Fruit fly (Drosophila melanogaster) whole organism, prepupa: ENCODE data around the gene Grp170.
A peak's percentile ranks its signal among the peaks of the same experiment; 100 is the strongest.

Source experiments
- Blimp-1 ChIP-seq: fragments of 200-800 bp; sonication (Bioruptor generic); optimal IDR thresholded peaks from 3 replicates; lab custom pipeline; 2017; ENCODE audit warnings: missing biosample characterization, missing genetic modification characterization, mild to moderate bottlenecking, moderate library complexity, missing genetic modification reagents
- CG10669 ChIP-seq: fragments of 200-800 bp; sonication (Bioruptor generic); optimal IDR thresholded peaks from 3 replicates; lab custom pipeline; 2018; ENCODE audit warnings: missing biosample characterization, mild to moderate bottlenecking, missing genetic modification characterization, moderate library complexity
- CG11294 ChIP-seq: fragments of 200-800 bp; sonication (Bioruptor generic); IDR thresholded peaks from 2 replicates; pipeline ENCODE4 v1.3.6; 2022; ENCODE audit warnings: missing biosample characterization, missing genetic modification characterization
- CG11762 ChIP-seq: fragments of 200-800 bp; sonication (Bioruptor generic); optimal IDR thresholded peaks from 3 replicates; lab custom pipeline; 2016; ENCODE audit warnings: missing biosample characterization, missing genetic modification characterization; ENCODE audit not compliant: insufficient read depth
- CG11902 ChIP-seq: fragments of 200-800 bp; sonication (Bioruptor generic); optimal IDR thresholded peaks from 3 replicates; lab custom pipeline; 2016; ENCODE audit warnings: missing biosample characterization, missing genetic modification characterization
- CG1621 ChIP-seq: fragments of 200-800 bp; sonication (Bioruptor generic); optimal IDR thresholded peaks from 3 replicates; lab custom pipeline; 2018; ENCODE audit warnings: missing biosample characterization, mild to moderate bottlenecking, missing genetic modification characterization
- CG16779 ChIP-seq: fragments of 200-800 bp; sonication (Bioruptor generic); optimal IDR thresholded peaks from 3 replicates; lab custom pipeline; 2017; ENCODE audit warnings: missing biosample characterization, mild to moderate bottlenecking, missing genetic modification characterization
- CG31627 ChIP-seq: fragments of 200-800 bp; sonication (Bioruptor generic); optimal IDR thresholded peaks from 3 replicates; lab custom pipeline; 2016; ENCODE audit warnings: missing biosample characterization, missing genetic modification characterization
- CG34406 ChIP-seq: fragments of 200-800 bp; sonication (Bioruptor generic); optimal IDR thresholded peaks from 3 replicates; lab custom pipeline; 2016; ENCODE audit warnings: missing biosample characterization, missing genetic modification characterization
- CG3919 ChIP-seq: fragments of 200-800 bp; sonication (Bioruptor generic); optimal IDR thresholded peaks from 3 replicates; lab custom pipeline; 2016; ENCODE audit warnings: missing biosample characterization, missing genetic modification characterization
- CG4318 ChIP-seq: fragments of 200-800 bp; sonication (Bioruptor generic); optimal IDR thresholded peaks from 3 replicates; lab custom pipeline; 2017; ENCODE audit warnings: missing biosample characterization, mild to moderate bottlenecking, missing genetic modification characterization
- CG6163 ChIP-seq: fragments of 200-800 bp; sonication (Bioruptor generic); IDR thresholded peaks from 3 replicates; pipeline ENCODE4 v1.3.6; 2022; ENCODE audit warnings: missing biosample characterization, missing genetic modification characterization
- CG6276 ChIP-seq: fragments of 200-800 bp; sonication (Bioruptor generic); optimal IDR thresholded peaks from 2 replicates; lab custom pipeline; 2017; ENCODE audit warnings: missing biosample characterization, mild to moderate bottlenecking, missing genetic modification characterization
- CG6792 ChIP-seq: fragments of 200-800 bp; sonication (Bioruptor generic); optimal IDR thresholded peaks from 3 replicates; lab custom pipeline; 2016; ENCODE audit warnings: missing biosample characterization, missing genetic modification characterization
- CG6808 ChIP-seq: fragments of 200-800 bp; sonication (Bioruptor generic); optimal IDR thresholded peaks from 3 replicates; lab custom pipeline; 2017; ENCODE audit warnings: missing biosample characterization, missing genetic modification characterization, mild to moderate bottlenecking, moderate library complexity, missing genetic modification reagents
- CG7368 ChIP-seq: fragments of 200-800 bp; sonication (Bioruptor generic); optimal IDR thresholded peaks from 3 replicates; lab custom pipeline; 2016; ENCODE audit warnings: missing biosample characterization, missing genetic modification characterization
- CG8119 ChIP-seq: fragments of 200-800 bp; sonication (Bioruptor generic); IDR thresholded peaks from 3 replicates; pipeline ENCODE4 v1.3.6; 2022; ENCODE audit warnings: missing biosample characterization, missing genetic modification characterization
- CG8319 ChIP-seq: fragments of 200-800 bp; sonication (Bioruptor generic); optimal IDR thresholded peaks from 3 replicates; lab custom pipeline; 2016; ENCODE audit warnings: missing biosample characterization, missing genetic modification characterization
- CG8632 ChIP-seq: fragments of 200-800 bp; sonication (Bioruptor generic); optimal IDR thresholded peaks from 3 replicates; lab custom pipeline; 2016; ENCODE audit warnings: missing biosample characterization, missing genetic modification characterization
- Ets21C ChIP-seq: fragments of 200-800 bp; sonication (Bioruptor generic); optimal IDR thresholded peaks from 3 replicates; lab custom pipeline; 2016; ENCODE audit warnings: missing biosample characterization, missing genetic modification characterization
- Gug ChIP-seq: fragments of 200-800 bp; sonication (Bioruptor generic); IDR thresholded peaks from 2 replicates; pipeline ENCODE4 v1.3.6; 2022; ENCODE audit warnings: missing biosample characterization, missing genetic modification characterization
- Hr38 ChIP-seq: sonication (Bioruptor generic); optimal IDR thresholded peaks from 2 replicates; lab custom pipeline; 2016; ENCODE audit warnings: missing biosample characterization, missing genetic modification characterization
- Hr39 ChIP-seq: fragments of 200-800 bp; sonication (Bioruptor generic); optimal IDR thresholded peaks from 2 replicates; lab custom pipeline; 2016; ENCODE audit warnings: missing biosample characterization, missing genetic modification characterization
- Met ChIP-seq: fragments of 200-800 bp; sonication (Bioruptor generic); optimal IDR thresholded peaks from 3 replicates; lab custom pipeline; 2016; ENCODE audit warnings: missing biosample characterization, missing genetic modification characterization
- OdsH ChIP-seq: fragments of 200-800 bp; sonication (Bioruptor generic); optimal IDR thresholded peaks from 3 replicates; lab custom pipeline; 2016; ENCODE audit warnings: missing biosample characterization, missing genetic modification characterization
- Smox ChIP-seq: fragments of 200-800 bp; sonication (Bioruptor generic); optimal IDR thresholded peaks from 3 replicates; lab custom pipeline; 2016; ENCODE audit warnings: missing biosample characterization, missing genetic modification characterization
- Sox14 ChIP-seq: fragments of 200-800 bp; sonication (Bioruptor generic); optimal IDR thresholded peaks from 3 replicates; lab custom pipeline; 2016; ENCODE audit warnings: missing biosample characterization, missing genetic modification characterization
- Sox15 ChIP-seq: fragments of 200-800 bp; sonication (Bioruptor generic); optimal IDR thresholded peaks from 3 replicates; lab custom pipeline; 2016; ENCODE audit warnings: missing biosample characterization, missing genetic modification characterization
- acj6 ChIP-seq: fragments of 200-800 bp; sonication (Bioruptor generic); optimal IDR thresholded peaks from 3 replicates; lab custom pipeline; 2016; ENCODE audit warnings: missing biosample characterization, missing genetic modification characterization
- cyc ChIP-seq: fragments of 200-800 bp; sonication (Bioruptor generic); optimal IDR thresholded peaks from 3 replicates; lab custom pipeline; 2016; ENCODE audit warnings: missing biosample characterization, missing genetic modification characterization
- dac ChIP-seq: fragments of 200-800 bp; sonication (Bioruptor generic); optimal IDR thresholded peaks from 2 replicates; lab custom pipeline; 2017; ENCODE audit warnings: missing biosample characterization, mild to moderate bottlenecking, missing genetic modification characterization
- dsx ChIP-seq: fragments of 200-800 bp; optimal IDR thresholded peaks from 3 replicates; lab custom pipeline; 2019; ENCODE audit warnings: missing biosample characterization, mild to moderate bottlenecking, missing genetic modification characterization, moderate library complexity; ENCODE audit not compliant: poor library complexity, severe bottlenecking
- eg ChIP-seq: fragments of 200-800 bp; sonication (Bioruptor generic); IDR thresholded peaks from 3 replicates; pipeline ENCODE4 v1.3.6; 2022; ENCODE audit warnings: missing biosample characterization, missing genetic modification characterization
- fd85E ChIP-seq: fragments of 200-800 bp; sonication (Bioruptor generic); optimal IDR thresholded peaks from 3 replicates; lab custom pipeline; 2016; ENCODE audit warnings: missing biosample characterization, missing genetic modification characterization
- fkh ChIP-seq: fragments of 200-800 bp; sonication (Bioruptor generic); optimal IDR thresholded peaks from 3 replicates; lab custom pipeline; 2017; ENCODE audit warnings: missing biosample characterization, mild to moderate bottlenecking, missing genetic modification characterization, moderate library complexity
- lz ChIP-seq: fragments of 200-800 bp; sonication (Bioruptor generic); optimal IDR thresholded peaks from 3 replicates; lab custom pipeline; 2016; ENCODE audit warnings: missing biosample characterization, missing genetic modification characterization
- net ChIP-seq: fragments of 200-800 bp; sonication (Bioruptor generic); optimal IDR thresholded peaks from 3 replicates; lab custom pipeline; 2016; ENCODE audit warnings: missing biosample characterization, missing genetic modification characterization
- pdm3 ChIP-seq: fragments of 200-800 bp; sonication (Bioruptor generic); optimal IDR thresholded peaks from 3 replicates; lab custom pipeline; 2016; ENCODE audit warnings: missing biosample characterization, missing genetic modification characterization
- salr ChIP-seq, 2 experiments: fragments of 200-800 bp; sonication (Bioruptor generic); optimal IDR thresholded peaks; 3 replicates each; lab custom pipeline; 2016 to 2018; ENCODE audit warnings: missing biosample characterization in 2 of 2, missing genetic modification characterization in 2 of 2, mild to moderate bottlenecking in 1 of 2
- spab ChIP-seq: fragments of 200-800 bp; sonication (Bioruptor generic); optimal IDR thresholded peaks from 2 replicates; lab custom pipeline; 2017; ENCODE audit warnings: missing biosample characterization, mild to moderate bottlenecking, missing genetic modification characterization, missing genetic modification reagents
- ss ChIP-seq, 2 experiments: fragments of 200-800 bp; sonication (Bioruptor generic); optimal IDR thresholded peaks; 2 replicates in 1 of 2; 3 replicates in 1 of 2; lab custom pipeline; 2017 to 2018; ENCODE audit warnings: mild to moderate bottlenecking in 2 of 2, missing biosample characterization in 2 of 2, missing genetic modification characterization in 2 of 2, moderate library complexity in 1 of 2
- svp ChIP-seq: fragments of 200-800 bp; sonication (Bioruptor generic); peaks from one replicate; lab custom pipeline; 2016; ENCODE audit warnings: missing biosample characterization, missing genetic modification characterization
- topi ChIP-seq: fragments of 200-800 bp; sonication (Bioruptor generic); optimal IDR thresholded peaks from 3 replicates; lab custom pipeline; 2016; ENCODE audit warnings: missing biosample characterization, missing genetic modification characterization
- vri ChIP-seq: fragments of 200-800 bp; sonication (Bioruptor generic); optimal IDR thresholded peaks from 3 replicates; lab custom pipeline; 2016; ENCODE audit warnings: missing biosample characterization, mild to moderate bottlenecking, missing genetic modification characterization

Gene Grp170

dm6 chrX:2303771-2304513 is 29.1 kb upstream of the Grp170 start (continued):
- peak; percentile 68 for TF ChIP-seq dsx (GFP tag; lab: Kevin White, UChicago)
- peak; percentile 64 for TF ChIP-seq dac
- TF ChIP-seq CG6792 = peak; percentile 82
- TF ChIP-seq CG8319 (GFP tag; lab: Kevin White, UChicago) = peak; percentile 67
- peak; percentile 89 for TF ChIP-seq pdm3
- TF ChIP-seq Sox14 = peak; percentile 94
- peak; percentile 64 for TF ChIP-seq Gug (GFP tag; lab: Robert Waterston, UW)
- TF ChIP-seq CG31627 = peak; percentile 87
- peak; percentile 81 for TF ChIP-seq CG10669
- TF ChIP-seq CG7368 = peak; percentile 74
- peak; percentile 86 for TF ChIP-seq fkh (GFP tag; lab: Kevin White, UChicago)
- TF ChIP-seq CG11902 (GFP tag; lab: Kevin White, UChicago) = peak; percentile 74
- TF ChIP-seq CG16779 (tag; lab: Kevin White, UChicago) = peak; percentile 72
- peak; percentile 82 for TF ChIP-seq CG6808 (GFP tag; lab: Kevin White, UChicago)
- TF ChIP-seq svp = peak; percentile 94
- peak; percentile 83 for TF ChIP-seq CG34406
- TF ChIP-seq CG6163 (GFP tag; lab: Robert Waterston, UW) = peak; percentile 85

dm6 chrX:2302875-2303274 is 28.0 kb upstream of the Grp170 start:
- TF ChIP-seq Hr39 (GFP tag; lab: Kevin White, UChicago) (no peak), vri (peak; percentile 81), ss (GFP tag; optimal IDR thresholded peaks at IDR 0.05; lab: Kevin White, UChicago) (no peak), Blimp-1 (GFP tag; lab: Kevin White, UChicago) (no peak), CG6808 (GFP tag; lab: Kevin White, UChicago) (no peak)

dm6 chrX:2301613-2302522 is 27.0 kb upstream of the Grp170 start:
- TF ChIP-seq Met (GFP tag; lab: Kevin White, UChicago) (peak; percentile 73), CG3919 (peak; percentile 72), topi (peak; percentile 77), CG7368 (peak; percentile 66), Hr38 (GFP tag; lab: Kevin White, UChicago) (no peak), CG6276 (peak; percentile 75), CG4318 (peak; percentile 65), CG8119 (GFP tag; lab: Robert Waterston, UW) (peak; percentile 80), fd85E (GFP tag; lab: Kevin White, UChicago) (no peak), lz (GFP tag; lab: Kevin White, UChicago) (peak; percentile 80), Blimp-1 (GFP tag; lab: Kevin White, UChicago) (no peak), CG11762 (GFP tag; lab: Kevin White, UChicago) (peak; percentile 57), OdsH (peak; percentile 62), CG8632 (GFP tag; lab: Kevin White, UChicago) (peak; percentile 66), Sox15 (GFP tag; lab: Kevin White, UChicago) (peak; percentile 72), net (GFP tag; lab: Kevin White, UChicago) (peak; percentile 73), CG11294 (peak; percentile 51; the same call in 1 of the 2 replicates), fkh (GFP tag; lab: Kevin White, UChicago) (peak; percentile 33), dsx (GFP tag; lab: Kevin White, UChicago) (peak; percentile 41), spab (GFP tag; lab: Kevin White, UChicago) (peak; percentile 40), cyc (peak; percentile 64), salr (GFP tag; optimal IDR thresholded peaks at IDR 0.05; lab: Kevin White, UChicago) (peak; percentile 36 to 54), vri (no peak), CG1621 (tag; lab: Kevin White, UChicago) (peak; percentile 62), acj6 (GFP tag; lab: Kevin White, UChicago) (peak; percentile 68), Ets21C (GFP tag; lab: Kevin White, UChicago) (peak; percentile 58), CG8319 (GFP tag; lab: Kevin White, UChicago) (peak; percentile 49), CG31627 (peak; percentile 75), Smox (GFP tag; lab: Kevin White, UChicago) (peak; percentile 73), CG6163 (GFP tag; lab: Robert Waterston, UW) (peak; percentile 80), CG16779 (tag; lab: Kevin White, UChicago) (peak; percentile 2), eg (peak; percentile 76)
